Fruit fly (Drosophila melanogaster): ENCODE data around the gene Ugt37D1.

DNA sequence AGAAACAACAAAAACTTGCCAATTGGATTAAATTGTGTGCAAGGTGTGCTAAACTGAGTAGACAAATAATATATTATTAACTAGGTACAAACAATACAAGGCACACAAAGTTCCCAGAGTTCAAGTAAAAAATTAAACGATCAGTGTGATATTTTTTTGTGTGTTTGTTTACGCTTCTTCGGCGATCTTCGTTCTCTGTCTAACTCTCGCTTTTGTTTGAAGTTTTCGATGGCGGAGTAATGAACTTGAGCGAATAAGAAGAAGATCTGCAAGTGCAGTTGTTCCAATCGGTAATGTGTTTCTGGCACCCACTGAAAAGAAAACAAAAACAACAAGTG lies 17.9 kb downstream of the Ugt37D1 start:
- TF ChIP-seq kay (GFP tag; ENCODE audit: borderline replicate concordance): no peak
- TF ChIP-seq CG14711 (tag; optimal IDR thresholded peaks at IDR 0.05): no peak
- no peak for TF ChIP-seq toe (GFP tag; optimal IDR thresholded peaks at IDR 0.05)
- no peak for TF ChIP-seq Crg-1 (GFP tag; optimal IDR thresholded peaks at IDR 0.05)
- TF ChIP-seq ovo (GFP tag; optimal IDR thresholded peaks at IDR 0.05): no peak
- no peak for TF ChIP-seq CG7101 (tag; optimal IDR thresholded peaks at IDR 0.05)
- no peak for TF ChIP-seq cic (GFP tag; optimal IDR thresholded peaks at IDR 0.05)
- TF ChIP-seq tj (GFP tag; optimal IDR thresholded peaks at IDR 0.05): peak; percentile 31
- TF ChIP-seq CG1620 (GFP tag; optimal IDR thresholded peaks at IDR 0.05): no peak
- TF ChIP-seq CG11617 (GFP tag; optimal IDR thresholded peaks at IDR 0.05): no peak
- TF ChIP-seq cnc (optimal IDR thresholded peaks at IDR 0.05): no peak
- TF ChIP-seq bab1 (GFP tag; optimal IDR thresholded peaks at IDR 0.05): no peak

Measured in whole organism, adult.